Worm (Caenorhabditis elegans): ENCODE data around the gene nep-22.

The nep-22 gene

ce11 chrX:9068075-9068474, 33.7 kb downstream of the nep-22 start (continued):
- peak; percentile 22 for TF ChIP-seq fkh-10 (GFP tag; optimal IDR thresholded peaks at IDR 0.05)
- peak; percentile 61 for TF ChIP-seq nhr-28 (tag; optimal IDR thresholded peaks at IDR 0.05)
- TF ChIP-seq F44E2.7 (GFP tag; IDR thresholded peaks at IDR 0.05), result no peak
- TF ChIP-seq F10B5.3 (tag; optimal IDR thresholded peaks at IDR 0.05), result no peak
- no peak for TF ChIP-seq vab-7 (GFP tag; IDR thresholded peaks at IDR 0.05)
- TF ChIP-seq R02D3.7 (tag; optimal IDR thresholded peaks at IDR 0.05), result no peak
- no peak for TF ChIP-seq ZK337.2 (GFP tag; IDR thresholded peaks at IDR 0.05)
- no peak for TF ChIP-seq Y5F2A.4 (GFP tag; optimal IDR thresholded peaks at IDR 0.05)
- peak; percentile 39 for TF ChIP-seq lin-13 (GFP tag; optimal IDR thresholded peaks at IDR 0.05)
- no peak for TF ChIP-seq lir-3 (tag; optimal IDR thresholded peaks at IDR 0.05)
- peak; percentile 37 for TF ChIP-seq mxl-3 (GFP tag; optimal IDR thresholded peaks at IDR 0.05)
- TF ChIP-seq daf-12 (tag; optimal IDR thresholded peaks at IDR 0.05), result no peak
- TF ChIP-seq dmd-6 (GFP tag; IDR thresholded peaks at IDR 0.05), result peak; percentile 28; the same call in 1 of the 2 replicates
- no peak for TF ChIP-seq ceh-20 (GFP tag; IDR thresholded peaks at IDR 0.05)
- no peak for TF ChIP-seq fos-1 (tag; optimal IDR thresholded peaks at IDR 0.05)
- no peak for TF ChIP-seq lsy-2 (tag; optimal IDR thresholded peaks at IDR 0.05)
- peak in 1 of 2 experiments; percentile 63 for TF ChIP-seq mdl-1 (tag; optimal IDR thresholded peaks at IDR 0.05)
- peak in 1 of 2 experiments; percentile 89 for TF ChIP-seq unc-62 (GFP tag; optimal IDR thresholded peaks at IDR 0.05 in 1 of 2)
- no peak for TF ChIP-seq unc-62 (tag; optimal IDR thresholded peaks at IDR 0.05)
- TF ChIP-seq F37D6.2 (tag; optimal IDR thresholded peaks at IDR 0.05), result no peak
- no peak for TF ChIP-seq ceh-28 (tag; optimal IDR thresholded peaks at IDR 0.05)
- no peak for TF ChIP-seq cey-2 (tag; optimal IDR thresholded peaks at IDR 0.05; ENCODE audit: borderline replicate concordance, insufficient read depth)
- peak; percentile 70 for TF ChIP-seq mes-2 (tag; optimal IDR thresholded peaks at IDR 0.05; ENCODE audit: poor library complexity, severe bottlenecking)
- no peak for TF ChIP-seq aly-2 (tag; optimal IDR thresholded peaks at IDR 0.05)
- TF ChIP-seq nhr-111 (GFP tag; optimal IDR thresholded peaks at IDR 0.05), result no peak
- no peak for TF ChIP-seq nhr-48 (tag; optimal IDR thresholded peaks at IDR 0.05)
- TF ChIP-seq sdz-12 (GFP tag; optimal IDR thresholded peaks at IDR 0.05), result no peak
- no peak for TF ChIP-seq arid-1 (GFP tag; conservative IDR thresholded peaks at IDR 0.05)
- peak; percentile 42 for TF ChIP-seq hlh-30 (tag; optimal IDR thresholded peaks at IDR 0.05; ENCODE audit: insufficient read depth)
- no peak for TF ChIP-seq lin-29 (GFP tag; IDR thresholded peaks at IDR 0.05)

ce11 chrX:9069070-9069469, 34.7 kb downstream of the nep-22 start:
- TF ChIP-seq lin-1 (GFP tag; IDR thresholded peaks at IDR 0.05), result no peak
- no peak for TF ChIP-seq fkh-10 (GFP tag; optimal IDR thresholded peaks at IDR 0.05)
- peak in 1 of 2 experiments; percentile 91 for TF ChIP-seq unc-62 (GFP tag; optimal IDR thresholded peaks at IDR 0.05 in 1 of 2)
- TF ChIP-seq unc-62 (tag; optimal IDR thresholded peaks at IDR 0.05), result no peak
- TF ChIP-seq dve-1 (tag; optimal IDR thresholded peaks at IDR 0.05; ENCODE audit: insufficient read depth), result no peak
- TF ChIP-seq madf-9 (GFP tag; conservative IDR thresholded peaks at IDR 0.05), result no peak
- no peak for TF ChIP-seq nhr-237 (tag; optimal IDR thresholded peaks at IDR 0.05)
- no peak for TF ChIP-seq spr-1 (tag; optimal IDR thresholded peaks at IDR 0.05)
- no peak for TF ChIP-seq lin-15B (tag; optimal IDR thresholded peaks at IDR 0.05)
- peak in 1 of 2 experiments; percentile 0 for TF ChIP-seq daf-16 (GFP tag; optimal IDR thresholded peaks at IDR 0.05)
- no peak for TF ChIP-seq daf-16 (tag; optimal IDR thresholded peaks at IDR 0.05)
- TF ChIP-seq hlh-11 (tag; optimal IDR thresholded peaks at IDR 0.05), result peak; percentile 0

- TF ChIP-seq F44E2.7 (GFP tag; IDR thresholded peaks at IDR 0.05) (no peak), daf-16 (GFP tag; optimal IDR thresholded peaks at IDR 0.05) (no peak), daf-16 (tag; optimal IDR thresholded peaks at IDR 0.05) (peak; percentile 30), mes-2 (tag; optimal IDR thresholded peaks at IDR 0.05; ENCODE audit: poor library complexity, severe bottlenecking) (peak; percentile 0), dmd-8 (GFP tag; IDR thresholded peaks at IDR 0.05) (no peak), Y105C5A.15 (GFP tag; IDR thresholded peaks at IDR 0.05) (0 out of 2 replicates have a peak, but pooled peaks have one; percentile 59), madf-9 (GFP tag; conservative IDR thresholded peaks at IDR 0.05) (0 out of 2 replicates have a peak, but pooled peaks have one; percentile 11)
These were observed 40.1 kb downstream of the nep-22 start for ce11 chrX:9074497-9074896.

All from whole organism, L4 larva.